Fruit fly (Drosophila melanogaster) whole organism, embryonic: ENCODE results near the gene Lst8.
A peak's percentile ranks its signal among the peaks of the same experiment; 100 is the strongest.

ENCODE experiments used
- Bgb ChIP-seq: fragments of 200-800 bp; sonication (Bioruptor generic); IDR thresholded peaks from 2 replicates; pipeline ENCODE4 v1.3.6; 2022; ENCODE audit warnings: missing biosample characterization, missing genetic modification characterization; ENCODE audit not compliant: partially characterized antibody
- CG10366 ChIP-seq: fragments of 200-800 bp; sonication (Bioruptor generic); IDR thresholded peaks from 2 replicates; pipeline ENCODE4 v1.3.6; 2022; ENCODE audit warnings: missing biosample characterization, missing genetic modification characterization
- CG10959 ChIP-seq: fragments of 200-800 bp; sonication (Bioruptor generic); IDR thresholded peaks from 2 replicates; pipeline ENCODE4 v1.3.6; 2022; ENCODE audit warnings: missing biosample characterization, missing genetic modification characterization
- CG11456 ChIP-seq: fragments of 200-800 bp; sonication (Bioruptor generic); IDR thresholded peaks from 3 replicates; pipeline ENCODE4 v1.3.6; 2022; ENCODE audit warnings: missing biosample characterization, missing genetic modification characterization
- CG14441 ChIP-seq: fragments of 200-800 bp; sonication (Bioruptor generic); IDR thresholded peaks from 2 replicates; pipeline ENCODE4 v1.3.6; 2022; ENCODE audit warnings: missing biosample characterization, missing genetic modification characterization
- CG14965 ChIP-seq: fragments of 200-800 bp; sonication (Bioruptor generic); optimal IDR thresholded peaks from 2 replicates; lab custom pipeline; 2016; ENCODE audit warnings: missing biosample characterization, missing genetic modification characterization, borderline replicate concordance
- CG1529 ChIP-seq: fragments of 200-800 bp; sonication (Bioruptor generic); optimal IDR thresholded peaks from 3 replicates; lab custom pipeline; 2018; ENCODE audit warnings: missing biosample characterization, missing genetic modification characterization
- CG15479 ChIP-seq: fragments of 200-800 bp; sonication (Bioruptor generic); optimal IDR thresholded peaks from 3 replicates; lab custom pipeline; 2019; ENCODE audit warnings: missing biosample characterization, mild to moderate bottlenecking, missing genetic modification characterization, moderate library complexity
- CG16863 ChIP-seq: fragments of 200-800 bp; sonication (Bioruptor generic); optimal IDR thresholded peaks from 3 replicates; lab custom pipeline; 2016; ENCODE audit warnings: missing biosample characterization, missing genetic modification characterization
- CG18476 ChIP-seq: fragments of 200-800 bp; sonication (Bioruptor generic); optimal IDR thresholded peaks from 2 replicates; lab custom pipeline; 2016; ENCODE audit warnings: missing biosample characterization, mild to moderate bottlenecking, missing genetic modification characterization
- CG18599 ChIP-seq: fragments of 200-800 bp; sonication (Bioruptor generic); optimal IDR thresholded peaks from 3 replicates; lab custom pipeline; 2017; ENCODE audit warnings: missing biosample characterization, missing genetic modification characterization, mild to moderate bottlenecking, moderate library complexity, missing genetic modification reagents
- CG2120 ChIP-seq: fragments of 200-800 bp; sonication (Bioruptor generic); optimal IDR thresholded peaks from 3 replicates; lab custom pipeline; 2016; ENCODE audit warnings: missing biosample characterization, missing genetic modification characterization
- CG2202 ChIP-seq: fragments of 200-800 bp; sonication (Bioruptor generic); optimal IDR thresholded peaks from 2 replicates; lab custom pipeline; 2018; ENCODE audit warnings: missing biosample characterization, mild to moderate bottlenecking, missing genetic modification characterization
- CG32772 ChIP-seq: fragments of 200-800 bp; sonication (Bioruptor generic); IDR thresholded peaks from 2 replicates; pipeline ENCODE4 v1.3.6; 2022; ENCODE audit warnings: missing biosample characterization, missing genetic modification characterization
- CG42726 ChIP-seq: fragments of 200-800 bp; sonication (Bioruptor generic); IDR thresholded peaks from 2 replicates; pipeline ENCODE4 v1.3.6; 2022; ENCODE audit warnings: missing biosample characterization, missing genetic modification characterization; ENCODE audit not compliant: partially characterized antibody
- CG4820 ChIP-seq: fragments of 200-800 bp; sonication (Bioruptor generic); optimal IDR thresholded peaks from 3 replicates; lab custom pipeline; 2016; ENCODE audit warnings: missing biosample characterization, missing genetic modification characterization
- CG4854 ChIP-seq: fragments of 200-800 bp; sonication (Bioruptor generic); optimal IDR thresholded peaks from 2 replicates; lab custom pipeline; 2016; ENCODE audit warnings: missing biosample characterization, missing genetic modification characterization, inconsistent platforms
- CG5245 ChIP-seq: fragments of 200-800 bp; sonication (Bioruptor generic); optimal IDR thresholded peaks from 3 replicates; lab custom pipeline; 2016; ENCODE audit warnings: missing biosample characterization, missing genetic modification characterization
- CG6175 ChIP-seq: fragments of 200-800 bp; sonication (Bioruptor generic); IDR thresholded peaks from 3 replicates; pipeline ENCODE4 v1.3.6; 2022; ENCODE audit warnings: missing biosample characterization, missing genetic modification characterization
- CG6654 ChIP-seq: fragments of 200-800 bp; sonication (Bioruptor generic); optimal IDR thresholded peaks from 2 replicates; lab custom pipeline; 2017; ENCODE audit warnings: missing biosample characterization, mild to moderate bottlenecking, missing genetic modification characterization
- CG7963 ChIP-seq: fragments of 200-800 bp; sonication (Bioruptor generic); IDR thresholded peaks from 3 replicates; pipeline ENCODE4 v1.3.6; 2022; ENCODE audit warnings: missing biosample characterization, missing genetic modification characterization; ENCODE audit not compliant: partially characterized antibody
- CG7987 ChIP-seq: fragments of 200-800 bp; sonication (Bioruptor generic); optimal IDR thresholded peaks from 2 replicates; lab custom pipeline; 2018; ENCODE audit warnings: missing biosample characterization, mild to moderate bottlenecking, missing genetic modification characterization, moderate library complexity
- CG8478 ChIP-seq: fragments of >200 bp; optimal IDR thresholded peaks from 2 replicates; lab custom pipeline; 2018
- CkIIα-i1 ChIP-seq: fragments of 200-800 bp; sonication (Bioruptor generic); IDR thresholded peaks from 2 replicates; pipeline ENCODE4 v1.3.6; 2022; ENCODE audit warnings: missing biosample characterization, missing genetic modification characterization
- Dip2 ChIP-seq: fragments of 200-800 bp; sonication (Bioruptor generic); IDR thresholded peaks from 2 replicates; pipeline ENCODE4 v1.3.6; 2022; ENCODE audit warnings: missing biosample characterization, missing genetic modification characterization
- HLHmδ ChIP-seq: fragments of 200-800 bp; sonication (Bioruptor generic); optimal IDR thresholded peaks from 2 replicates; lab custom pipeline; 2018; ENCODE audit warnings: missing biosample characterization, mild to moderate bottlenecking, missing genetic modification characterization, moderate library complexity
- HmgZ ChIP-seq: fragments of 200-800 bp; sonication (Bioruptor generic); optimal IDR thresholded peaks from 2 replicates; lab custom pipeline; 2018; ENCODE audit warnings: missing biosample characterization, mild to moderate bottlenecking, missing genetic modification characterization
- Hr51 ChIP-seq, 2 experiments: fragments of 200-800 bp; sonication (Bioruptor generic); optimal IDR thresholded peaks; 2 replicates in 1 of 2; 3 replicates in 1 of 2; lab custom pipeline; 2016 to 2018; ENCODE audit warnings: missing biosample characterization in 2 of 2, missing genetic modification characterization in 2 of 2, mild to moderate bottlenecking in 1 of 2, moderate library complexity in 1 of 2
- Med ChIP-seq: fragments of 200-800 bp; sonication (Bioruptor generic); peaks from one replicate; lab custom pipeline; 2016; ENCODE audit warnings: missing biosample characterization, missing genetic modification characterization, mild to moderate bottlenecking, inconsistent platforms, moderate library complexity
- Taf1 ChIP-seq: fragments of 200-800 bp; sonication (Bioruptor generic); IDR thresholded peaks from 2 replicates; pipeline ENCODE4 v1.3.6; 2022; ENCODE audit warnings: missing biosample characterization, missing genetic modification characterization
- abd-A ChIP-seq: fragments of 200-800 bp; sonication (Bioruptor generic); optimal IDR thresholded peaks from 3 replicates; lab custom pipeline; 2019; ENCODE audit warnings: missing biosample characterization, mild to moderate bottlenecking, missing genetic modification characterization, moderate library complexity
- bcd ChIP-seq: fragments of 200-800 bp; sonication (Bioruptor generic); optimal IDR thresholded peaks from 2 replicates; lab custom pipeline; 2017; ENCODE audit warnings: missing biosample characterization, mild to moderate bottlenecking, missing genetic modification characterization
- bowl ChIP-seq: fragments of 200-800 bp; sonication (Bioruptor generic); IDR thresholded peaks from 2 replicates; pipeline ENCODE4 v1.3.6; 2022; ENCODE audit warnings: missing biosample characterization, missing genetic modification characterization
- bsh ChIP-seq, 2 experiments: fragments of 200-800 bp; sonication (Bioruptor generic); optimal IDR thresholded peaks; 2 replicates each; lab custom pipeline; 2017 to 2018; ENCODE audit warnings: mild to moderate bottlenecking in 2 of 2, missing biosample characterization in 2 of 2, missing genetic modification characterization in 2 of 2, moderate library complexity in 1 of 2
- cwo ChIP-seq: fragments of 200-800 bp; sonication (Bioruptor generic); optimal IDR thresholded peaks from 3 replicates; lab custom pipeline; 2017; ENCODE audit warnings: missing biosample characterization, missing genetic modification characterization, mild to moderate bottlenecking, moderate library complexity, missing genetic modification reagents
- ewg ChIP-seq: fragments of 200-800 bp; sonication (Bioruptor generic); optimal IDR thresholded peaks from 3 replicates; lab custom pipeline; 2017; ENCODE audit warnings: mild to moderate bottlenecking, missing biosample characterization, missing genetic modification reagents, missing genetic modification characterization
- eyg ChIP-seq: fragments of 200-800 bp; sonication (Bioruptor generic); optimal IDR thresholded peaks from 3 replicates; lab custom pipeline; 2016; ENCODE audit warnings: missing biosample characterization, missing genetic modification characterization
- ftz-f1 ChIP-seq: fragments of 200-800 bp; sonication (Bioruptor generic); optimal IDR thresholded peaks from 2 replicates; lab custom pipeline; 2016; ENCODE audit warnings: missing biosample characterization, missing genetic modification characterization
- gem ChIP-seq: fragments of 200-800 bp; sonication (Bioruptor generic); optimal IDR thresholded peaks from 2 replicates; lab custom pipeline; 2019; ENCODE audit warnings: missing biosample characterization, mild to moderate bottlenecking, missing genetic modification characterization, moderate library complexity
- mam ChIP-seq: fragments of 200-800 bp; sonication (Bioruptor generic); optimal IDR thresholded peaks from 3 replicates; lab custom pipeline; 2016; ENCODE audit warnings: missing biosample characterization, missing genetic modification characterization
- mirr ChIP-seq: fragments of 200-800 bp; sonication (Bioruptor generic); optimal IDR thresholded peaks from 3 replicates; lab custom pipeline; 2018; ENCODE audit warnings: missing biosample characterization, mild to moderate bottlenecking, missing genetic modification characterization
- oc ChIP-seq: fragments of 200-800 bp; sonication (Bioruptor generic); optimal IDR thresholded peaks from 2 replicates; lab custom pipeline; 2018; ENCODE audit warnings: missing biosample characterization, mild to moderate bottlenecking, missing genetic modification characterization, moderate library complexity
- pum ChIP-seq: fragments of 200-800 bp; sonication (Bioruptor generic); optimal IDR thresholded peaks from 2 replicates; lab custom pipeline; 2016; ENCODE audit warnings: missing biosample characterization, missing genetic modification characterization
- rib ChIP-seq: fragments of 200-800 bp; sonication (Bioruptor generic); IDR thresholded peaks from 2 replicates; pipeline ENCODE4 v1.3.6; 2022; ENCODE audit warnings: missing biosample characterization, missing genetic modification characterization
- sd ChIP-seq: fragments of 200-800 bp; sonication (Bioruptor generic); optimal IDR thresholded peaks from 3 replicates; lab custom pipeline; 2018; ENCODE audit warnings: missing biosample characterization, mild to moderate bottlenecking, missing genetic modification characterization, moderate library complexity
- sens ChIP-seq: fragments of 200-800 bp; sonication (Bioruptor generic); peaks from one replicate; lab custom pipeline; 2016; ENCODE audit warnings: missing biosample characterization, missing genetic modification characterization
- slbo ChIP-seq: fragments of 200-800 bp; sonication (Bioruptor generic); IDR thresholded peaks from 2 replicates; pipeline ENCODE4 v1.3.6; 2022; ENCODE audit warnings: missing biosample characterization, missing genetic modification characterization
- unc-4 ChIP-seq: fragments of 200-800 bp; sonication (Bioruptor generic); IDR thresholded peaks from 2 replicates; pipeline ENCODE4 v1.3.6; 2022; ENCODE audit warnings: missing biosample characterization, missing genetic modification characterization; ENCODE audit not compliant: partially characterized antibody
- wdn ChIP-seq: fragments of 200-800 bp; sonication (Bioruptor generic); IDR thresholded peaks from 2 replicates; pipeline ENCODE4 v1.3.6; 2022; ENCODE audit warnings: missing biosample characterization, missing genetic modification characterization
- zen2 ChIP-seq: fragments of 200-800 bp; sonication (Bioruptor generic); IDR thresholded peaks from 3 replicates; pipeline ENCODE4 v1.3.6; 2022; ENCODE audit warnings: missing biosample characterization, missing genetic modification characterization; ENCODE audit not compliant: partially characterized antibody
- zfh1 ChIP-seq: fragments of 200-800 bp; sonication (Bioruptor generic); IDR thresholded peaks from 3 replicates; pipeline ENCODE4 v1.3.6; 2022; ENCODE audit warnings: missing biosample characterization, missing genetic modification characterization

Lst8 gene

dm6 chrX:9581869-9582268 lies 23.9 kb downstream of the Lst8 start (continued):
- no peak for TF ChIP-seq CG18599 (GFP tag; lab: Kevin White, UChicago)
- TF ChIP-seq pum = no peak
- no peak for TF ChIP-seq CG4820 (GFP tag; lab: Kevin White, UChicago)
- TF ChIP-seq CG15479 = no peak
- peak; percentile 54 for TF ChIP-seq sens (GFP tag; lab: Kevin White, UChicago)
- TF ChIP-seq sd (tag; lab: Kevin White, UChicago) = peak; percentile 52
- TF ChIP-seq Dip2 = no peak
- TF ChIP-seq CG1529 (GFP tag; lab: Kevin White, UChicago) = no peak
- TF ChIP-seq Med (GFP tag; lab: Kevin White, UChicago) = peak; percentile 71
- no peak for TF ChIP-seq CkIIα-i1 (GFP tag; lab: Robert Waterston, UW)
- no peak for TF ChIP-seq CG18476 (GFP tag; lab: Kevin White, UChicago)
- no peak for TF ChIP-seq CG11456 (GFP tag; lab: Robert Waterston, UW)
- TF ChIP-seq cwo (GFP tag; lab: Kevin White, UChicago) = peak; percentile 18
- 0 out of 2 replicates have a peak, but pooled peaks have one; percentile 31 for TF ChIP-seq rib (GFP tag; lab: Robert Waterston, UW)
- TF ChIP-seq CG6175 = no peak
- peak; percentile 37 for TF ChIP-seq mirr (GFP tag; lab: Kevin White, UChicago)
- no peak for TF ChIP-seq CG7987
- TF ChIP-seq CG5245 (GFP tag; lab: Kevin White, UChicago) = no peak
- no peak for TF ChIP-seq bowl (GFP tag; lab: Robert Waterston, UW)
- no peak for TF ChIP-seq zfh1 (GFP tag; lab: Robert Waterston, UW)
- TF ChIP-seq slbo = no peak
- no peak for TF ChIP-seq gem (tag; lab: Kevin White, UChicago)
- no peak for TF ChIP-seq bsh (GFP tag; optimal IDR thresholded peaks at IDR 0.05; lab: Kevin White, UChicago)
- no peak for TF ChIP-seq CG42726 (GFP tag; lab: Robert Waterston, UW)
- peak; percentile 74 for TF ChIP-seq ewg
- no peak for TF ChIP-seq eyg (GFP tag; lab: Kevin White, UChicago)
- no peak for TF ChIP-seq CG14441
- no peak for TF ChIP-seq CG32772 (GFP tag; lab: Robert Waterston, UW)
- no peak for TF ChIP-seq oc (tag; lab: Kevin White, UChicago)
- TF ChIP-seq zen2 = no peak
- no peak for TF ChIP-seq CG14965 (GFP tag; lab: Kevin White, UChicago)
- TF ChIP-seq wdn (GFP tag; lab: Robert Waterston, UW) = no peak
- TF ChIP-seq CG2120 (GFP tag; lab: Kevin White, UChicago) = no peak
- TF ChIP-seq CG4854 (GFP tag; lab: Kevin White, UChicago) = no peak
- TF ChIP-seq CG6654 (GFP tag; lab: Kevin White, UChicago) = no peak
- TF ChIP-seq CG7963 (GFP tag; lab: Robert Waterston, UW) = no peak
- no peak for TF ChIP-seq CG10959 (GFP tag; lab: Robert Waterston, UW)
- no peak for TF ChIP-seq Taf1 (GFP tag; lab: Robert Waterston, UW)
- TF ChIP-seq mam = no peak
- TF ChIP-seq HmgZ (tag; lab: Kevin White, UChicago) = no peak
- TF ChIP-seq CG16863 (GFP tag; lab: Kevin White, UChicago) = no peak
- peak; percentile 30; the same call in 1 of the 2 replicates for TF ChIP-seq Bgb
- TF ChIP-seq unc-4 = peak; percentile 39; the same call in 1 of the 2 replicates
- TF ChIP-seq bcd = no peak
- TF ChIP-seq CG10366 (GFP tag; lab: Robert Waterston, UW) = no peak
- peak; percentile 52 for TF ChIP-seq CG8478 (lab: Kevin White, UChicago)
- TF ChIP-seq abd-A = peak; percentile 96
- no peak for TF ChIP-seq CG2202 (tag; lab: Kevin White, UChicago)
- TF ChIP-seq HLHmδ = no peak
- TF ChIP-seq ftz-f1 (GFP tag; lab: Kevin White, UChicago) = no peak
- TF ChIP-seq Hr51 (GFP tag; optimal IDR thresholded peaks at IDR 0.05; lab: Kevin White, UChicago) = no peak
